Worm (Caenorhabditis elegans) whole organism, L4 larva: ENCODE results near the gene F13A7.12.

Experiments
- F10B5.3 ChIP-seq: sonication (generic microtip); optimal IDR thresholded peaks from 2 replicates; lab custom pipeline; 2016; ENCODE audit warnings: mild to moderate bottlenecking, missing genetic modification characterization, missing compliant biosample characterization
- lin-13 ChIP-seq: fragments of 150-350 bp; optimal IDR thresholded peaks from 2 replicates; lab custom pipeline; 2014; ENCODE audit warnings: missing biosample characterization, missing genetic modification reagents, missing genetic modification characterization
- lsy-2 ChIP-seq, 2 experiments: fragments of 150-350 bp in 1 of 2; sonication (generic microtip) in 1 of 2; optimal IDR thresholded peaks; 2 replicates each; lab custom pipeline; 2014 to 2017; ENCODE audit warnings: missing biosample characterization in 2 of 2, missing genetic modification characterization in 2 of 2
- nhr-28 ChIP-seq: fragments of 150-350 bp; optimal IDR thresholded peaks from 2 replicates; lab custom pipeline; 2014; ENCODE audit warnings: missing biosample characterization, missing genetic modification characterization
- zag-1 ChIP-seq: fragments of 150-350 bp; optimal IDR thresholded peaks from 2 replicates; lab custom pipeline; 2014; ENCODE audit warnings: missing biosample characterization, missing genetic modification characterization

DNA sequence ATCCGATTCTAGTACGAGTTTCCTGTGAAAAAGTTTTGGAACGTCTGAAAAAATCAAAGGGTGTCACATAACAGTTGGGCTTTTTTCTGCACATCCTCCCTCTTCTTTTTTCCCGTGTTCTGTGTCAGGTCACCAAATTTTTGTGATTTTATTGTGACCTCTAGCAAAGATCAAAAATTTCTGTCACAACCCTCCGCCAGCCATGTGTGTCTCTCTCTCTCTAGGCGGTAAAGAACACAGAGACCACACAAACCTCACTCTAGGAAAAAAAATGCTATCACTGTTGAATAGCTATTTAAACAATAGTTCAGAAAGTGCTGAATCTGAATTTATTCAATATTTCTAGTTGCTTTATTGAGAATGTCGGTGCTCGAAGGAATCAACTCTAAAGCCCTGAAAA, 5.2 kb upstream of the F13A7.12 start, which contains the start of gene gst-44:
- TF ChIP-seq lin-13 (GFP tag; lab: Kevin White, UChicago) (no peak), zag-1 (tag; lab: Kevin White, UChicago) (no peak), lsy-2 (tag; optimal IDR thresholded peaks at IDR 0.05; lab: Kevin White, UChicago) (no peak), nhr-28 (tag; lab: Kevin White, UChicago) (peak; percentile 88), F10B5.3 (no peak)
